Fruit fly (Drosophila melanogaster): Measurements from ENCODE around the gene nero.

Gene nero

dm6 chr3R:31724580-31725320, 22.6 kb downstream of the nero start (continued):
- TF ChIP-seq CG42726 (GFP tag; IDR thresholded peaks at IDR 0.05; ENCODE audit: partially characterized antibody) = peak; percentile 43
- peak; percentile 52; the same call in 1 of the 3 replicates for TF ChIP-seq z (GFP tag; IDR thresholded peaks at IDR 0.05)
- TF ChIP-seq CG16815 (GFP tag; optimal IDR thresholded peaks at IDR 0.05) = no peak
- peak; percentile 37; the same call in 1 of the 3 replicates for TF ChIP-seq CG34224 (GFP tag; IDR thresholded peaks at IDR 0.05; ENCODE audit: partially characterized antibody)
- no peak for TF ChIP-seq CG2202 (tag; optimal IDR thresholded peaks at IDR 0.05)
- TF ChIP-seq row (GFP tag; IDR thresholded peaks at IDR 0.05) = 0 out of 3 replicates have a peak, but pooled peaks have one; percentile 6
- peak; percentile 65 for TF ChIP-seq sna (GFP tag; IDR thresholded peaks at IDR 0.05; ENCODE audit: partially characterized antibody)
- TF ChIP-seq CG33557 (GFP tag; optimal IDR thresholded peaks at IDR 0.05) = no peak
- TF ChIP-seq Opbp (GFP tag; IDR thresholded peaks at IDR 0.05; ENCODE audit: partially characterized antibody) = 0 out of 3 replicates have a peak, but pooled peaks have one; percentile 23
- TF ChIP-seq gem (tag; optimal IDR thresholded peaks at IDR 0.05) = peak; percentile 39
- TF ChIP-seq Adf1 (GFP tag; IDR thresholded peaks at IDR 0.05) = peak; percentile 98
- TF ChIP-seq caup (GFP tag; optimal IDR thresholded peaks at IDR 0.05; ENCODE audit: severe bottlenecking) = peak; percentile 9
- TF ChIP-seq CG6813 (GFP tag; optimal IDR thresholded peaks at IDR 0.05) = no peak
- peak; percentile 30 for TF ChIP-seq CG34376 (GFP tag; optimal IDR thresholded peaks at IDR 0.05)
- no peak for TF ChIP-seq dimm (GFP tag; IDR thresholded peaks at IDR 0.05)
- peak in 1 of 2 experiments; percentile 37 for TF ChIP-seq bsh (GFP tag; optimal IDR thresholded peaks at IDR 0.05)
- peak; percentile 20 for TF ChIP-seq scrt (GFP tag; optimal IDR thresholded peaks at IDR 0.05)
- peak; percentile 66; the same call in 1 of the 2 replicates for TF ChIP-seq vvl (GFP tag; IDR thresholded peaks at IDR 0.05)
- peak; percentile 57 for TF ChIP-seq HLHmδ (GFP tag; optimal IDR thresholded peaks at IDR 0.05)
- peak; percentile 61 for TF ChIP-seq kni (GFP tag; optimal IDR thresholded peaks at IDR 0.05)
- peak; percentile 47; the same call in 1 of the 3 replicates for TF ChIP-seq sr (GFP tag; IDR thresholded peaks at IDR 0.05)
- TF ChIP-seq Trl (optimal IDR thresholded peaks at IDR 0.05) = peak; percentile 88
- peak; percentile 37 for TF ChIP-seq Trl (GFP tag; optimal IDR thresholded peaks at IDR 0.05)
- peak; percentile 32 for TF ChIP-seq sens (GFP tag)
- TF ChIP-seq dpn (GFP tag; optimal IDR thresholded peaks at IDR 0.05) = peak in 1 of 2 experiments; percentile 8
- TF ChIP-seq fu2 (GFP tag; optimal IDR thresholded peaks at IDR 0.05) = no peak
- TF ChIP-seq CG4360 (GFP tag; IDR thresholded peaks at IDR 0.05) = peak; percentile 95
- TF ChIP-seq ara (GFP tag; IDR thresholded peaks at IDR 0.05) = peak; percentile 53; the same call in 1 of the 2 replicates

DNA sequence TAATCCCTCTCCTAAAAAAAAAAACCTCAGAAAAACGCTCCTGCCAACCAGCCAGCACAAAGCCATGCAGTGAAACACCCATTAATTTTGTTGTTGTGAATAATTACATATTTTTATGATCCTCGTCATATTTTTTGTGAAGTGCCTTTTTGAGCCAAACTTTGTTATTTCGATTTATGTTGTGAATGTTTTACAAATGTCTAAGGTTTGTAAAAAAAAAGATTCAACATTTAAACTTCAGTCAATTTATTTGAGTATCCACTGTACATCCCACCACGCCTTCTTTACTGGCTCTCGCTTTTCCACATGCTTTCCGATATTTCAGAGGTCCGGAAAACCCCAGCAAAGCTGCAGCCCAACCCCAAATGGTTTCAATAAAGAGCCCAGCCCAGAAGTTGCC, 23.2 kb downstream of the nero start:
- TF ChIP-seq pho (GFP tag; optimal IDR thresholded peaks at IDR 0.05) (no peak), CG4360 (GFP tag; IDR thresholded peaks at IDR 0.05) (no peak), tgo (GFP tag; IDR thresholded peaks at IDR 0.05) (no peak), CG16815 (GFP tag; optimal IDR thresholded peaks at IDR 0.05) (no peak), crc (GFP tag; optimal IDR thresholded peaks at IDR 0.05) (no peak), CG17359 (tag; optimal IDR thresholded peaks at IDR 0.05) (no peak), HLHmδ (GFP tag; optimal IDR thresholded peaks at IDR 0.05) (no peak), CG15601 (tag; optimal IDR thresholded peaks at IDR 0.05) (no peak), Taf1 (GFP tag; IDR thresholded peaks at IDR 0.05) (no peak), CG4730 (GFP tag; IDR thresholded peaks at IDR 0.05) (no peak), schlank (tag; optimal IDR thresholded peaks at IDR 0.05) (no peak), lab (GFP tag; optimal IDR thresholded peaks at IDR 0.05) (no peak), CG7357 (GFP tag; IDR thresholded peaks at IDR 0.05) (no peak), CG8281 (tag; optimal IDR thresholded peaks at IDR 0.05) (no peak), C15 (GFP tag; IDR thresholded peaks at IDR 0.05) (no peak), CG14667 (GFP tag; IDR thresholded peaks at IDR 0.05) (no peak), shn (GFP tag; optimal IDR thresholded peaks at IDR 0.05) (peak; percentile 9), dmrt11E (tag; optimal IDR thresholded peaks at IDR 0.05) (peak; percentile 25), CrebB (tag; optimal IDR thresholded peaks at IDR 0.05) (no peak), H15 (GFP tag; IDR thresholded peaks at IDR 0.05) (no peak), CG4282 (GFP tag; optimal IDR thresholded peaks at IDR 0.05) (no peak), nerfin-2 (GFP tag; IDR thresholded peaks at IDR 0.05; ENCODE audit: partially characterized antibody) (no peak), HLH4C (GFP tag; IDR thresholded peaks at IDR 0.05; ENCODE audit: partially characterized antibody) (no peak), E2f1 (GFP tag; IDR thresholded peaks at IDR 0.05) (no peak)
